Worm (Caenorhabditis elegans) whole organism, young adult: ENCODE results near the gene sgo-1.

Experiments
- B0035.1 ChIP-seq: sonication (generic microtip); optimal IDR thresholded peaks from 2 replicates; lab custom pipeline; 2016; ENCODE audit warnings: missing genetic modification characterization, mild to moderate bottlenecking, missing compliant biosample characterization, missing genotype, missing genetic modification reagents
- B0336.3 ChIP-seq: fragments of 200-800 bp; sonication (Bioruptor generic); IDR thresholded peaks from 2 replicates; pipeline ENCODE4 v1.3.6; 2022; ENCODE audit warnings: missing genetic modification characterization, missing compliant biosample characterization
- C06A6.2 ChIP-seq: fragments of 200-800 bp; sonication (Bioruptor generic); conservative IDR thresholded peaks from 2 replicates; pipeline ENCODE4 v1.3.6; 2022; ENCODE audit warnings: missing genetic modification characterization, missing compliant biosample characterization
- F10E7.11 ChIP-seq: sonication (generic microtip); optimal IDR thresholded peaks from 2 replicates; lab custom pipeline; 2017; ENCODE audit warnings: mild to moderate bottlenecking, missing genetic modification characterization, moderate library complexity, missing compliant biosample characterization
- F22D6.2 ChIP-seq: sonication (generic microtip); optimal IDR thresholded peaks from 2 replicates; lab custom pipeline; 2016; ENCODE audit warnings: mild to moderate bottlenecking, missing genetic modification characterization, missing compliant biosample characterization
- F39B2.1 ChIP-seq: fragments of 200-800 bp; sonication (Bioruptor generic); IDR thresholded peaks from 2 replicates; pipeline ENCODE4 v1.3.6; 2022; ENCODE audit warnings: missing genetic modification reagents, missing genetic modification characterization, missing compliant biosample characterization
- K12H6.12 ChIP-seq: fragments of 200-800 bp; sonication (Bioruptor generic); optimal IDR thresholded peaks from 2 replicates; lab custom pipeline; 2018; ENCODE audit warnings: mild to moderate bottlenecking, missing genetic modification characterization, missing compliant biosample characterization
- T07F8.4 ChIP-seq: sonication (generic microtip); optimal IDR thresholded peaks from 2 replicates; lab custom pipeline; 2016; ENCODE audit warnings: mild to moderate bottlenecking, missing genetic modification characterization, moderate library complexity, missing compliant biosample characterization
- T26A5.8 ChIP-seq: sonication (generic microtip); optimal IDR thresholded peaks from 2 replicates; lab custom pipeline; 2016; ENCODE audit warnings: missing genetic modification characterization, missing compliant biosample characterization
- Y53F4B.3 ChIP-seq: fragments of 200-800 bp; sonication (Bioruptor generic); IDR thresholded peaks from 2 replicates; pipeline ENCODE4 v1.3.6; 2022; ENCODE audit warnings: missing genetic modification reagents, missing genetic modification characterization, missing compliant biosample characterization
- Y79H2A.3 ChIP-seq: fragments of 200-800 bp; sonication (Bioruptor generic); conservative IDR thresholded peaks from 2 replicates; pipeline ENCODE4 v1.3.6; 2022; ENCODE audit warnings: missing genetic modification reagents, missing genetic modification characterization, missing compliant biosample characterization
- Y95B8A.8 ChIP-seq: fragments of 200-800 bp; sonication (Bioruptor generic); IDR thresholded peaks from 2 replicates; pipeline ENCODE4 v1.3.6; 2022; ENCODE audit warnings: missing genetic modification reagents, missing genetic modification characterization, missing compliant biosample characterization
- akir-1 ChIP-seq: fragments of 200-800 bp; sonication (Bioruptor generic); optimal IDR thresholded peaks from 2 replicates; lab custom pipeline; 2018; ENCODE audit warnings: mild to moderate bottlenecking, missing genetic modification characterization, moderate library complexity, missing compliant biosample characterization
- ama-1 ChIP-seq, 3 experiments: fragments of 150-350 bp in 1 of 3; sonication (generic microtip) in 2 of 3; optimal IDR thresholded peaks; 2 replicates each; lab custom pipeline; 2014 to 2018; ENCODE audit warnings: missing biosample characterization in 2 of 3, missing genetic modification characterization in 2 of 3, missing genetic modification reagents in 2 of 3
- aptf-2 ChIP-seq: fragments of 200-800 bp; sonication (Bioruptor generic); conservative IDR thresholded peaks from 2 replicates; pipeline ENCODE4 v1.3.6; 2022; ENCODE audit warnings: missing genetic modification reagents, missing genetic modification characterization, missing compliant biosample characterization
- aptf-3 ChIP-seq: fragments of 200-800 bp; sonication (Bioruptor generic); IDR thresholded peaks from 2 replicates; pipeline ENCODE4 v1.3.6; 2022; ENCODE audit warnings: missing genetic modification characterization, missing compliant biosample characterization
- athp-1 ChIP-seq: sonication (generic microtip); optimal IDR thresholded peaks from 2 replicates; lab custom pipeline; 2017; ENCODE audit warnings: mild to moderate bottlenecking, missing genetic modification characterization, missing compliant biosample characterization
- bed-2 ChIP-seq: fragments of 200-800 bp; sonication (Bioruptor generic); IDR thresholded peaks from 2 replicates; pipeline ENCODE4 v1.3.6; 2022; ENCODE audit warnings: missing genetic modification reagents, missing genetic modification characterization, missing compliant biosample characterization
- cebp-1 ChIP-seq, 2 experiments: fragments of 200-800 bp in 1 of 2; sonication (Bioruptor generic) in 1 of 2; sonication (generic microtip) in 1 of 2; IDR thresholded peaks in 1 of 2; optimal IDR thresholded peaks in 1 of 2; 2 replicates each; pipeline versions ENCODE4 v1.3.6 to Lab custom; 2017 to 2022; ENCODE audit warnings: missing compliant biosample characterization in 2 of 2, missing genetic modification characterization in 2 of 2, mild to moderate bottlenecking in 1 of 2, missing genetic modification reagents in 1 of 2, moderate library complexity in 1 of 2
- ceh-100 ChIP-seq: fragments of 200-800 bp; sonication (Bioruptor generic); IDR thresholded peaks from 2 replicates; pipeline ENCODE4 v1.3.6; 2022; ENCODE audit warnings: missing genetic modification reagents, missing genetic modification characterization, missing compliant biosample characterization
- ceh-27 ChIP-seq: fragments of 200-800 bp; sonication (Bioruptor generic); optimal IDR thresholded peaks from 2 replicates; lab custom pipeline; 2018; ENCODE audit warnings: mild to moderate bottlenecking, missing genetic modification characterization, moderate library complexity, missing compliant biosample characterization
- ceh-40 ChIP-seq: fragments of 200-800 bp; sonication (Bioruptor generic); IDR thresholded peaks from 2 replicates; pipeline ENCODE4 v1.3.6; 2022; ENCODE audit warnings: missing genetic modification characterization, missing compliant biosample characterization
- ceh-91 ChIP-seq: fragments of 200-800 bp; sonication (Bioruptor generic); IDR thresholded peaks from 2 replicates; pipeline ENCODE4 v1.3.6; 2022; ENCODE audit warnings: missing genetic modification reagents, missing genetic modification characterization, missing compliant biosample characterization
- chd-7 ChIP-seq: sonication (generic microtip); optimal IDR thresholded peaks from 2 replicates; lab custom pipeline; 2016; ENCODE audit warnings: mild to moderate bottlenecking, missing genetic modification characterization, moderate library complexity, missing compliant biosample characterization
- die-1 ChIP-seq: sonication (generic microtip); optimal IDR thresholded peaks from 2 replicates; lab custom pipeline; 2016; ENCODE audit warnings: missing genotype, mild to moderate bottlenecking, missing genetic modification characterization, missing compliant biosample characterization
- egl-44 ChIP-seq: fragments of 200-800 bp; sonication (Bioruptor generic); IDR thresholded peaks from 2 replicates; pipeline ENCODE4 v1.3.6; 2022; ENCODE audit warnings: missing genetic modification reagents, missing genetic modification characterization, missing compliant biosample characterization
- ets-4 ChIP-seq: fragments of 200-800 bp; sonication (Bioruptor generic); optimal IDR thresholded peaks from 2 replicates; lab custom pipeline; 2018; ENCODE audit warnings: mild to moderate bottlenecking, missing genetic modification characterization, missing compliant biosample characterization
- fkh-3 ChIP-seq: sonication (generic microtip); optimal IDR thresholded peaks from 2 replicates; lab custom pipeline; 2016; ENCODE audit warnings: mild to moderate bottlenecking, missing genetic modification characterization, missing compliant biosample characterization
- gei-17 ChIP-seq: fragments of 200-800 bp; sonication (Bioruptor generic); optimal IDR thresholded peaks from 2 replicates; lab custom pipeline; 2018; ENCODE audit warnings: mild to moderate bottlenecking, missing genetic modification characterization, missing compliant biosample characterization
- him-1 ChIP-seq: sonication (generic microtip); optimal IDR thresholded peaks from 2 replicates; lab custom pipeline; 2016; ENCODE audit warnings: missing genotype, missing genetic modification reagents, missing genetic modification characterization, missing compliant biosample characterization
- hmg-20 ChIP-seq: fragments of 200-800 bp; sonication (Bioruptor generic); IDR thresholded peaks from 2 replicates; pipeline ENCODE4 v1.3.6; 2022; ENCODE audit warnings: missing genetic modification reagents, missing genetic modification characterization, missing compliant biosample characterization
- let-607 ChIP-seq, 2 experiments: fragments of 200-800 bp in 1 of 2; sonication (Bioruptor generic) in 1 of 2; sonication (generic microtip) in 1 of 2; optimal IDR thresholded peaks; 2 replicates each; lab custom pipeline; 2016 to 2018; ENCODE audit warnings: mild to moderate bottlenecking in 2 of 2, missing compliant biosample characterization in 2 of 2, missing genetic modification characterization in 2 of 2, moderate library complexity in 2 of 2, missing genotype in 1 of 2
- lin-26 ChIP-seq: fragments of 200-800 bp; sonication (Bioruptor generic); IDR thresholded peaks from 2 replicates; pipeline ENCODE4 v1.3.6; 2022; ENCODE audit warnings: missing genetic modification reagents, missing genetic modification characterization, missing compliant biosample characterization
- lin-35 ChIP-seq, 3 experiments: fragments of 150-350 bp in 2 of 3; sonication (generic microtip) in 1 of 3; optimal IDR thresholded peaks; 2 replicates each; lab custom pipeline; 2014 to 2018; ENCODE audit warnings: missing biosample characterization in 3 of 3, missing genetic modification characterization in 3 of 3, missing genetic modification reagents in 3 of 3
- lir-1 ChIP-seq: fragments of 200-800 bp; sonication (Bioruptor generic); conservative IDR thresholded peaks from 2 replicates; pipeline ENCODE4 v1.3.6; 2022; ENCODE audit warnings: missing genetic modification reagents, missing genetic modification characterization, missing compliant biosample characterization
- madf-6 ChIP-seq: fragments of 200-800 bp; sonication (Bioruptor generic); IDR thresholded peaks from 2 replicates; pipeline ENCODE4 v1.3.6; 2022; ENCODE audit warnings: missing genetic modification reagents, missing genetic modification characterization, missing compliant biosample characterization
- mxl-1 ChIP-seq: sonication (generic microtip); optimal IDR thresholded peaks from 2 replicates; lab custom pipeline; 2016; ENCODE audit warnings: missing genetic modification characterization, missing compliant biosample characterization
- nfya-2 ChIP-seq: fragments of 200-800 bp; sonication (Bioruptor generic); IDR thresholded peaks from 2 replicates; pipeline ENCODE4 v1.3.6; 2022; ENCODE audit warnings: missing genetic modification reagents, missing genetic modification characterization, missing compliant biosample characterization
- nhr-27 ChIP-seq: fragments of 200-800 bp; sonication (Bioruptor generic); optimal IDR thresholded peaks from 2 replicates; lab custom pipeline; 2018; ENCODE audit warnings: mild to moderate bottlenecking, missing genetic modification characterization, moderate library complexity, missing compliant biosample characterization
- nhr-90 ChIP-seq: sonication (generic microtip); optimal IDR thresholded peaks from 2 replicates; lab custom pipeline; 2016; ENCODE audit warnings: missing genotype, mild to moderate bottlenecking, missing genetic modification characterization, missing compliant biosample characterization
- somi-1 ChIP-seq: fragments of 200-800 bp; sonication (Bioruptor generic); optimal IDR thresholded peaks from 2 replicates; lab custom pipeline; 2018; ENCODE audit warnings: mild to moderate bottlenecking, missing genetic modification characterization, missing compliant biosample characterization
- sptf-2 ChIP-seq: fragments of 200-800 bp; sonication (Bioruptor generic); optimal IDR thresholded peaks from 2 replicates; lab custom pipeline; 2018; ENCODE audit warnings: mild to moderate bottlenecking, missing genetic modification characterization, missing compliant biosample characterization
- tlf-1 ChIP-seq: fragments of 200-800 bp; sonication (Bioruptor generic); optimal IDR thresholded peaks from 2 replicates; lab custom pipeline; 2018; ENCODE audit warnings: mild to moderate bottlenecking, missing genetic modification characterization, missing compliant biosample characterization
- unc-62 ChIP-seq: fragments of 150-350 bp; optimal IDR thresholded peaks from 2 replicates; lab custom pipeline; 2014; ENCODE audit warnings: missing biosample characterization, missing genetic modification reagents, missing genetic modification characterization
- zim-3 ChIP-seq: sonication (generic microtip); optimal IDR thresholded peaks from 2 replicates; lab custom pipeline; 2017; ENCODE audit warnings: mild to moderate bottlenecking, missing genetic modification characterization, moderate library complexity, missing compliant biosample characterization
- ztf-28 ChIP-seq: fragments of 200-800 bp; sonication (Bioruptor generic); IDR thresholded peaks from 2 replicates; pipeline ENCODE4 v1.3.6; 2022; ENCODE audit warnings: missing genetic modification reagents, missing genetic modification characterization, missing compliant biosample characterization
- ztf-6 ChIP-seq: fragments of 200-800 bp; sonication (Bioruptor generic); IDR thresholded peaks from 2 replicates; pipeline ENCODE4 v1.3.6; 2022; ENCODE audit warnings: missing genetic modification reagents, missing genetic modification characterization, missing compliant biosample characterization

sgo-1 gene

DNA sequence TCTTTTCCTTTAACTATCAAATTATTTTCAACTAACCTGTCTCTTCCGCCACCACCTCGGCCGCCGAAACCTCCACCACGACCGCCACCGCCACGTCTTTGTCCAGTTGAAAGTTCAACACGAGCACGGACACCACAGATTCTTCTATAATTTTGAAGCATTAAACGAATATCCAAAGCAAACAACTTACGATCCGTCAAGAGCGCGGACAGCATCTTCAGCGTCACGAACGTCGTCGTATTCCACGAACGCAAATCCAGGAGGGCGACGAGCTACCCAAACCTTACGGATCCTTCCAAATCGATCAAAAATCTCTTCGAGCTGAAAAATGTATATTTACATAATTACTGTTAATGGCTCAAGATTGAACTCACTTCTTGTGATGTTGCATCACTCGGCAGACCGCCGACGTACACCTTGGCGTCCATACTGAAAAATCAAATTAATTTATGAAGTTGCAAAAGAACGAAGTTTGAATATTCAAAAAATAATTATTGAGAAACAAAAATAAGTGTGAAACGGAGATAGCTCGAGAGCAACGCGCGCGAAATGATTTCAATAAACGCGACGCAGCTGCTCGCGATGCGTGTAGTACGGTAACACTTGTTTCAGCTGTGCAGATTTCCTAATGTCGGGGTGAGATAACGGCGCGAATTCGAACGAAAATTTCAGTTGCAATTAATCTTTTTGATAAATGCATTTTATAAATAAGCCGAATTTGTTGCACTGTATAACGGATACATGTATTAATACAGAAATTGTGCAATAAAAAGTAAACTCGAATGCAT is 5.3 kb downstream of the sgo-1 start, which contains the start of gene rsp-6:
Gene rsp-6 (minus strand): TSS at position 429 of the 788 bp plus-strand sequence.
- TF ChIP-seq F22D6.2 (tag; lab: Kevin White, UChicago) (no peak), lin-35 (GFP tag; optimal IDR thresholded peaks at IDR 0.05; lab: Kevin White, UChicago) (peak; percentile 14 to 92 (median 56)), ceh-91 (peak; percentile 90), akir-1 (GFP tag; lab: Kevin White, UChicago) (no peak), T26A5.8 (tag; lab: Kevin White, UChicago) (no peak), him-1 (peak; percentile 43), athp-1 (no peak), fkh-3 (tag; lab: Kevin White, UChicago) (no peak), C06A6.2 (GFP tag; lab: Robert Waterston, UW) (no peak), let-607 (tag; optimal IDR thresholded peaks at IDR 0.05; lab: Kevin White, UChicago) (peak in 1 of 2 experiments; percentile 60), nfya-2 (GFP tag; lab: Robert Waterston, UW) (no peak), ceh-100 (peak; percentile 61), chd-7 (no peak), nhr-90 (tag; lab: Kevin White, UChicago) (peak; percentile 19), aptf-2 (GFP tag; lab: Robert Waterston, UW) (peak; percentile 29; the same call in 1 of the 2 replicates), T07F8.4 (tag; lab: Kevin White, UChicago) (no peak), lin-26 (GFP tag; lab: Robert Waterston, UW) (peak; percentile 77), ama-1 (optimal IDR thresholded peaks at IDR 0.05; lab: Kevin White, UChicago) (peak; percentile 28), ama-1 (GFP tag; optimal IDR thresholded peaks at IDR 0.05; lab: Kevin White, UChicago) (peak in 1 of 2 experiments; percentile 29), nhr-27 (tag; lab: Kevin White, UChicago) (no peak), ets-4 (GFP tag; lab: Kevin White, UChicago) (no peak), Y79H2A.3 (GFP tag; lab: Robert Waterston, UW) (no peak), Y95B8A.8 (GFP tag; lab: Robert Waterston, UW) (no peak), sptf-2 (no peak), unc-62 (GFP tag; lab: Kevin White, UChicago) (no peak), B0035.1 (tag; lab: Kevin White, UChicago) (no peak), ceh-40 (no peak), F10E7.11 (tag; lab: Kevin White, UChicago) (no peak), gei-17 (GFP tag; lab: Kevin White, UChicago) (no peak), die-1 (peak; percentile 53), hmg-20 (GFP tag; lab: Robert Waterston, UW) (no peak), aptf-3 (no peak), F39B2.1 (GFP tag; lab: Robert Waterston, UW) (no peak), zim-3 (no peak), cebp-1 (GFP tag; IDR thresholded peaks at IDR 0.05; lab: Robert Waterston, UW) (peak; percentile 76), cebp-1 (tag; optimal IDR thresholded peaks at IDR 0.05; lab: Kevin White, UChicago) (peak; percentile 84), K12H6.12 (peak; percentile 73), lir-1 (GFP tag; lab: Robert Waterston, UW) (no peak), Y53F4B.3 (no peak), tlf-1 (peak; percentile 88), mxl-1 (tag; lab: Kevin White, UChicago) (no peak), somi-1 (GFP tag; lab: Kevin White, UChicago) (no peak), B0336.3 (GFP tag; lab: Robert Waterston, UW) (peak; percentile 66), madf-6 (GFP tag; lab: Robert Waterston, UW) (peak; percentile 95), ztf-28 (GFP tag; lab: Robert Waterston, UW) (0 out of 2 replicates have a peak, but pooled peaks have one; percentile 8), egl-44 (GFP tag; lab: Robert Waterston, UW) (no peak), ztf-6 (GFP tag; lab: Robert Waterston, UW) (no peak), bed-2 (no peak), ceh-27 (GFP tag; lab: Kevin White, UChicago) (peak; percentile 83)
